Fruit fly (Drosophila melanogaster): ENCODE measurements around the gene Mcm10.

DNA sequence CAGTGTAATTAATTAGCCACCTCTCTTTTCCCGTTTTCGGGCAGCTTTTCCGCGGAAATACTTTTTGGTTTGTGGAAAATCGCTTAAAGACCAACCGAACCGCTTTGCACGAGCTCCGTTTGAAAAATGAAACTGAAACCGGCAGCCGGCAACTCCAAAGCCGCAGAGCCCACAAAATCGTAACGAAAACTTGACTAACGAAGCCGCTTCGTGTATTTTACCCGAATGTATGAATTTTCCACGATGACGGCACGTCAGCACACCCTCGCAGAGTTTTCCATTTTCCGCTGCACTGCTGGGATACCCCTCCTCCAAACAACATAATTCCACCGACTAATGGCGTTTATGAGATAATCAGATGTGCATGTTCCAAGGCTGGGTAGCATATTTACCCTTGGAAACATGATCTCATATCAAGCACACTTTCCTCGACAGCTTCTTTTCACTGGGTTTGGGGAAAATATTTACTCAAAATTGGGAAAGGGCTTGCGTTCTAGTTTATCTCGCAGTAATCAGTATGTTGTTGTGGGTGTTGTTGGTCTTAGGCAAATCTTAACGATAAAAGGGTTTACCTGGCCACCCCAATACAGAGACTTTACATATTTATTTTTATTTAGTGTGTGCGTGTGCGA, 19.0 kb downstream of the Mcm10 start, which contains the start of gene Ret:
- no peak for TF ChIP-seq sd (tag; optimal IDR thresholded peaks at IDR 0.05)
- TF ChIP-seq trem (tag; optimal IDR thresholded peaks at IDR 0.05): no peak
- TF ChIP-seq Ptx1 (GFP tag; IDR thresholded peaks at IDR 0.05): no peak
- TF ChIP-seq CG9817 (tag; optimal IDR thresholded peaks at IDR 0.05): no peak
- TF ChIP-seq HLH3B (GFP tag; IDR thresholded peaks at IDR 0.05): no peak
- TF ChIP-seq jing (GFP tag; optimal IDR thresholded peaks at IDR 0.05): no peak
- no peak for TF ChIP-seq psq (GFP tag; optimal IDR thresholded peaks at IDR 0.05)
- TF ChIP-seq CG13424 (tag; optimal IDR thresholded peaks at IDR 0.05): no peak
- TF ChIP-seq CG14710 (tag; optimal IDR thresholded peaks at IDR 0.05): no peak
- TF ChIP-seq pho (GFP tag; optimal IDR thresholded peaks at IDR 0.05): no peak
- no peak for TF ChIP-seq CG18764 (GFP tag; optimal IDR thresholded peaks at IDR 0.05)
- TF ChIP-seq ttk (GFP tag; IDR thresholded peaks at IDR 0.05): no peak
